Fruit fly (Drosophila melanogaster) whole organism, embryonic: ENCODE measurements around the gene Osi14.

Experiments used
- Abd-B ChIP-seq: fragments of 200-800 bp; sonication (Bioruptor generic); optimal IDR thresholded peaks from 2 replicates; lab custom pipeline; 2018; ENCODE audit warnings: missing biosample characterization, mild to moderate bottlenecking, missing genetic modification characterization, moderate library complexity
- Adf1 ChIP-seq: fragments of 200-800 bp; sonication (Bioruptor generic); IDR thresholded peaks from 2 replicates; pipeline ENCODE4 v1.3.6; 2022; ENCODE audit warnings: missing biosample characterization, missing genetic modification characterization
- Antp ChIP-seq: fragments of 200-800 bp; sonication (Bioruptor generic); optimal IDR thresholded peaks from 3 replicates; lab custom pipeline; 2016; ENCODE audit warnings: missing biosample characterization, missing genetic modification characterization
- CG12659 ChIP-seq: fragments of 200-800 bp; sonication (Bioruptor generic); optimal IDR thresholded peaks from 3 replicates; lab custom pipeline; 2017; ENCODE audit warnings: mild to moderate bottlenecking, missing biosample characterization, missing genetic modification reagents, missing genetic modification characterization
- CG14667 ChIP-seq: fragments of 200-800 bp; sonication (Bioruptor generic); IDR thresholded peaks from 2 replicates; pipeline ENCODE4 v1.3.6; 2022; ENCODE audit warnings: missing biosample characterization, missing genetic modification characterization
- CG15011 ChIP-seq: fragments of 200-800 bp; sonication (Bioruptor generic); optimal IDR thresholded peaks from 3 replicates; lab custom pipeline; 2018; ENCODE audit warnings: missing biosample characterization, mild to moderate bottlenecking, missing genetic modification characterization
- CG15479 ChIP-seq: fragments of 200-800 bp; sonication (Bioruptor generic); optimal IDR thresholded peaks from 3 replicates; lab custom pipeline; 2019; ENCODE audit warnings: missing biosample characterization, mild to moderate bottlenecking, missing genetic modification characterization, moderate library complexity
- CG17328 ChIP-seq: fragments of 200-800 bp; sonication (Bioruptor generic); IDR thresholded peaks from 2 replicates; pipeline ENCODE4 v1.3.6; 2022; ENCODE audit warnings: missing biosample characterization, missing genetic modification characterization
- CG2875 ChIP-seq: fragments of 200-800 bp; sonication (Bioruptor generic); optimal IDR thresholded peaks from 2 replicates; lab custom pipeline; 2017; ENCODE audit warnings: missing biosample characterization, mild to moderate bottlenecking, missing genetic modification characterization, missing genetic modification reagents
- CG3995 ChIP-seq: fragments of 200-800 bp; sonication (Bioruptor generic); optimal IDR thresholded peaks from 3 replicates; lab custom pipeline; 2016; ENCODE audit warnings: missing biosample characterization, missing genetic modification characterization
- CG5180 ChIP-seq: fragments of 200-800 bp; sonication (Bioruptor generic); optimal IDR thresholded peaks from 3 replicates; lab custom pipeline; 2017; ENCODE audit warnings: missing biosample characterization, missing genetic modification characterization, mild to moderate bottlenecking, moderate library complexity, missing genetic modification reagents
- CG6175 ChIP-seq: fragments of 200-800 bp; sonication (Bioruptor generic); IDR thresholded peaks from 3 replicates; pipeline ENCODE4 v1.3.6; 2022; ENCODE audit warnings: missing biosample characterization, missing genetic modification characterization
- CG6765 ChIP-seq: fragments of 200-800 bp; sonication (Bioruptor generic); optimal IDR thresholded peaks from 3 replicates; lab custom pipeline; 2017; ENCODE audit warnings: missing biosample characterization, mild to moderate bottlenecking, missing genetic modification characterization
- CG7745 ChIP-seq: fragments of 200-800 bp; sonication (Bioruptor generic); optimal IDR thresholded peaks from 2 replicates; lab custom pipeline; 2018; ENCODE audit warnings: missing biosample characterization, mild to moderate bottlenecking, missing genetic modification characterization, moderate library complexity
- CG7786 ChIP-seq: fragments of 200-800 bp; sonication (Bioruptor generic); optimal IDR thresholded peaks from 2 replicates; lab custom pipeline; 2016; ENCODE audit warnings: missing biosample characterization, missing genetic modification characterization
- CG8089 ChIP-seq: fragments of 200-800 bp; sonication (Bioruptor generic); optimal IDR thresholded peaks from 3 replicates; lab custom pipeline; 2016; ENCODE audit warnings: missing biosample characterization, missing genetic modification characterization
- CG8290 ChIP-seq, 3 experiments: fragments of 200-800 bp; sonication (Bioruptor generic); optimal IDR thresholded peaks; 2 replicates each; lab custom pipeline; 2016 to 2019; ENCODE audit warnings: missing biosample characterization in 3 of 3, missing genetic modification characterization in 3 of 3, mild to moderate bottlenecking in 2 of 3, moderate library complexity in 1 of 3
- CrebB ChIP-seq: fragments of 200-800 bp; sonication (Bioruptor generic); optimal IDR thresholded peaks from 3 replicates; lab custom pipeline; 2018; ENCODE audit warnings: missing biosample characterization, mild to moderate bottlenecking, missing genetic modification characterization
- Deaf1 ChIP-seq: fragments of 200-800 bp; optimal IDR thresholded peaks from 3 replicates; lab custom pipeline; 2019; ENCODE audit warnings: missing biosample characterization, mild to moderate bottlenecking, missing genetic modification characterization, moderate library complexity
- Ets65A ChIP-seq: fragments of 200-800 bp; sonication (Bioruptor generic); peaks from one replicate; lab custom pipeline; 2016; ENCODE audit warnings: missing biosample characterization, missing genetic modification characterization
- Fer2 ChIP-seq: fragments of 200-800 bp; sonication (Bioruptor generic); optimal IDR thresholded peaks from 2 replicates; lab custom pipeline; 2018; ENCODE audit warnings: missing biosample characterization, mild to moderate bottlenecking, missing genetic modification characterization, moderate library complexity
- Gsc ChIP-seq: fragments of 200-800 bp; sonication (Bioruptor generic); IDR thresholded peaks from 2 replicates; pipeline ENCODE4 v1.3.6; 2022; ENCODE audit warnings: missing biosample characterization, missing genetic modification characterization
- HHEX ChIP-seq: fragments of 200-800 bp; sonication (Bioruptor generic); optimal IDR thresholded peaks from 3 replicates; lab custom pipeline; 2017; ENCODE audit warnings: missing biosample characterization, mild to moderate bottlenecking, missing genetic modification characterization, missing genetic modification reagents
- MESR4 ChIP-seq: fragments of 200-800 bp; sonication (Bioruptor generic); optimal IDR thresholded peaks from 2 replicates; lab custom pipeline; 2018; ENCODE audit warnings: missing biosample characterization, mild to moderate bottlenecking, missing genetic modification characterization, moderate library complexity
- Mrtf ChIP-seq: fragments of 200-800 bp; sonication (Bioruptor generic); IDR thresholded peaks from 3 replicates; pipeline ENCODE4 v1.3.6; 2022; ENCODE audit warnings: missing biosample characterization, missing genetic modification characterization
- Tbp ChIP-seq: fragments of >200 bp; optimal IDR thresholded peaks from 2 replicates; lab custom pipeline; 2018; ENCODE audit warnings: missing biosample characterization, missing genetic modification characterization
- cg ChIP-seq: fragments of 200-800 bp; sonication (Bioruptor generic); optimal IDR thresholded peaks from 3 replicates; lab custom pipeline; 2019; ENCODE audit warnings: missing biosample characterization, mild to moderate bottlenecking, missing genetic modification characterization, moderate library complexity
- chinmo ChIP-seq: fragments of 200-800 bp; sonication (Bioruptor generic); IDR thresholded peaks from 4 replicates; pipeline ENCODE4 v1.3.6; 2022; ENCODE audit warnings: missing biosample characterization, missing genetic modification characterization; ENCODE audit not compliant: partially characterized antibody
- ci ChIP-seq: fragments of 200-800 bp; sonication (Bioruptor generic); IDR thresholded peaks from 3 replicates; pipeline ENCODE4 v1.3.6; 2022; ENCODE audit warnings: missing biosample characterization, missing genetic modification characterization
- crol ChIP-seq: fragments of 200-800 bp; sonication (Bioruptor generic); IDR thresholded peaks from 2 replicates; pipeline ENCODE4 v1.3.6; 2022; ENCODE audit warnings: missing biosample characterization, missing genetic modification characterization
- dysf ChIP-seq: fragments of 200-800 bp; sonication (Bioruptor generic); IDR thresholded peaks from 3 replicates; pipeline ENCODE4 v1.3.6; 2022; ENCODE audit warnings: missing biosample characterization, missing genetic modification characterization
- fd3F ChIP-seq: fragments of 200-800 bp; sonication (Bioruptor generic); optimal IDR thresholded peaks from 2 replicates; lab custom pipeline; 2018; ENCODE audit warnings: missing biosample characterization, mild to moderate bottlenecking, missing genetic modification characterization, moderate library complexity
- gcm ChIP-seq: fragments of 200-800 bp; sonication (Bioruptor generic); optimal IDR thresholded peaks from 2 replicates; lab custom pipeline; 2019; ENCODE audit warnings: missing biosample characterization, mild to moderate bottlenecking, missing genetic modification characterization, moderate library complexity
- otp ChIP-seq: fragments of 200-800 bp; sonication (Bioruptor generic); IDR thresholded peaks from 3 replicates; pipeline ENCODE4, ENCODE4 v1.3.6; 2022; ENCODE audit warnings: missing biosample characterization, missing genetic modification characterization
- p53 ChIP-seq: fragments of 200-800 bp; sonication (Bioruptor generic); optimal IDR thresholded peaks from 2 replicates; lab custom pipeline; 2016; ENCODE audit warnings: missing biosample characterization, missing genetic modification characterization
- schlank ChIP-seq: fragments of 200-800 bp; sonication (Bioruptor generic); optimal IDR thresholded peaks from 2 replicates; lab custom pipeline; 2018; ENCODE audit warnings: missing biosample characterization, mild to moderate bottlenecking, missing genetic modification characterization
- tx ChIP-seq: fragments of 200-800 bp; sonication (Bioruptor generic); optimal IDR thresholded peaks from 2 replicates; lab custom pipeline; 2016; ENCODE audit warnings: missing biosample characterization, missing genetic modification characterization
- vfl ChIP-seq: fragments of 200-800 bp; sonication (Bioruptor generic); optimal IDR thresholded peaks from 2 replicates; lab custom pipeline; 2016; ENCODE audit warnings: missing biosample characterization, missing genetic modification characterization
- vvl ChIP-seq: fragments of 200-800 bp; sonication (Bioruptor generic); IDR thresholded peaks from 2 replicates; pipeline ENCODE4 v1.3.6; 2022; ENCODE audit warnings: missing biosample characterization, missing genetic modification characterization
- zen ChIP-seq: fragments of 200-800 bp; sonication (Bioruptor generic); optimal IDR thresholded peaks from 3 replicates; lab custom pipeline; 2018; ENCODE audit warnings: missing biosample characterization, mild to moderate bottlenecking, missing genetic modification characterization, moderate library complexity

The Osi14 gene

DNA sequence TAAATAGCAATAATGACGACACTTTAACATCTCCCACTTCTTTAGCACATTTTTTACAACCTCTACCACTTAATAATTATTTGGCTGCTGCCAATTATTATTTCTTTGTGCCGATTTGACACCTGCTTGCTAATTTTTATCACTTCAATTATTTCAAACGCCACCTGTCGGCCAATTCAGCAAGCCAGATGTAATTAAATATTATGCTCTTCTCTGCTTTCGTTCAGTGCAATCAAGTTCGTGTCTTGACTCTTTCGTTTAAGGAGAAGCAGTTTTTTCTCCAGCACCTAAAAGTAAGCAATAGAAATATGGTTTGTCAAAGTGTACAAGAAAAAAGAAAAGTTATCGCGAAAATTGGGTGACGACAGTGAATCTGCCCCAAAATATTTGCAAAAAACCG, 44.5 kb upstream of the Osi14 start (continued):
- TF ChIP-seq CG8089 (GFP tag; lab: Kevin White, UChicago) (no peak), CG7745 (tag; lab: Kevin White, UChicago) (peak; percentile 20), fd3F (GFP tag; lab: Kevin White, UChicago) (no peak), otp (GFP tag; lab: Robert Waterston, UW) (no peak), CG17328 (GFP tag; lab: Robert Waterston, UW) (no peak), CG15479 (no peak), chinmo (no peak), CG2875 (GFP tag; lab: Kevin White, UChicago) (no peak), schlank (tag; lab: Kevin White, UChicago) (no peak), vfl (GFP tag; lab: Kevin White, UChicago) (no peak), Gsc (GFP tag; lab: Robert Waterston, UW) (no peak), CG6765 (GFP tag; lab: Kevin White, UChicago) (no peak), Abd-B (GFP tag; lab: Kevin White, UChicago) (peak; percentile 59)

dm6 chr3R:6254875-6255274, 44.1 kb upstream of the Osi14 start, which contains the start of gene Osi8:
TSS of gene Osi8 (plus strand) at chr3R:6255175.
- TF ChIP-seq Fer2 (no peak), Ets65A (GFP tag; lab: Kevin White, UChicago) (peak; percentile 33)

DNA sequence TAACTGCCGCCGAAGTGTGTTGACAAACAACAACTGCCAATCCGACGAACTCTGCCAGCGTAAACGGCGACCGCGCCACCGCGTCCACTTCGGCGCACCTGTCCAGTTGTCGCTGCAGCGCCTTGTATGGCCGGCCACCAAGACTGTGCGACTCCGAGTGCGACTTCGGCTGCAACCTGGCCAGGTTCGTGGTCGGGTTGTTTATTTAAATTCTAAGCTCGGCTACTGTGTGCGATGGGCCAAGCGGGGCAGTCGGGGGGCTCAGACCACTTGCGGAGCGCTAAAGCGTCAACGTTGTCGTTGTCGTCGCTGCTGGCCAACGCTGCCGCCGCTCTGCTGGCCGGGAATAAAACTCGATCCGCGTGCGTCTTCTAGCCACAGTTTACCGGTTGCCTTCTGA, 39.1 kb upstream of the Osi14 start, which contains the start of gene Osi9:
TSS of gene Osi9 (plus strand) at position 375 of the 400 bp plus-strand sequence.
- TF ChIP-seq CG6175: 0 out of 3 replicates have a peak, but pooled peaks have one; percentile 18
- peak; percentile 33 for TF ChIP-seq CG5180 (GFP tag; lab: Kevin White, UChicago)
- TF ChIP-seq Adf1 (GFP tag; lab: Robert Waterston, UW): peak; percentile 38
- TF ChIP-seq HHEX (GFP tag; lab: Kevin White, UChicago): no peak
- TF ChIP-seq Abd-B (GFP tag; lab: Kevin White, UChicago): no peak
- 0 out of 2 replicates have a peak, but pooled peaks have one; percentile 25 for TF ChIP-seq vvl
- 0 out of 2 replicates have a peak, but pooled peaks have one; percentile 27 for TF ChIP-seq crol (GFP tag; lab: Robert Waterston, UW)
- peak; percentile 88 for TF ChIP-seq Deaf1
- 0 out of 3 replicates have a peak, but pooled peaks have one; percentile 13 for TF ChIP-seq ci (GFP tag; lab: Robert Waterston, UW)
- TF ChIP-seq Ets65A (GFP tag; lab: Kevin White, UChicago): peak; percentile 40
- TF ChIP-seq, all 482 proteins: peak for 8

- TF ChIP-seq dysf (GFP tag; lab: Robert Waterston, UW): no peak
- TF ChIP-seq CG7786 (GFP tag; lab: Kevin White, UChicago): no peak
- TF ChIP-seq CG14667 (GFP tag; lab: Robert Waterston, UW): no peak
- no peak for TF ChIP-seq gcm (GFP tag; lab: Kevin White, UChicago)
- no peak for TF ChIP-seq CG3995 (GFP tag; lab: Kevin White, UChicago)
- TF ChIP-seq Antp (GFP tag; lab: Kevin White, UChicago): no peak
- TF ChIP-seq HHEX (GFP tag; lab: Kevin White, UChicago): no peak
- no peak for TF ChIP-seq CG12659 (GFP tag; lab: Kevin White, UChicago)
- TF ChIP-seq p53: no peak
- TF ChIP-seq zen: no peak
- no peak for TF ChIP-seq CG8290 (GFP tag; optimal IDR thresholded peaks at IDR 0.05; lab: Kevin White, UChicago)
- TF ChIP-seq CG8290 (tag; optimal IDR thresholded peaks at IDR 0.05; lab: Kevin White, UChicago): no peak
- TF ChIP-seq CrebB (tag; lab: Kevin White, UChicago): no peak
- TF ChIP-seq tx: no peak
- no peak for TF ChIP-seq Mrtf (GFP tag; lab: Robert Waterston, UW)
- TF ChIP-seq Tbp (GFP tag; lab: Kevin White, UChicago): no peak
- TF ChIP-seq CG15011: no peak
- TF ChIP-seq cg (GFP tag; lab: Kevin White, UChicago): no peak
- TF ChIP-seq MESR4 (GFP tag; lab: Kevin White, UChicago): no peak
Observed at dm6 chr3R:6263658-6264057, 35.3 kb upstream of the Osi14 start, which contains the start of gene Osi10a. TSS of gene Osi10a (plus strand) at chr3R:6263958.
